Fruit fly (Drosophila melanogaster): Measurements from ENCODE around the gene Alg10.

Alg10 gene

DNA sequence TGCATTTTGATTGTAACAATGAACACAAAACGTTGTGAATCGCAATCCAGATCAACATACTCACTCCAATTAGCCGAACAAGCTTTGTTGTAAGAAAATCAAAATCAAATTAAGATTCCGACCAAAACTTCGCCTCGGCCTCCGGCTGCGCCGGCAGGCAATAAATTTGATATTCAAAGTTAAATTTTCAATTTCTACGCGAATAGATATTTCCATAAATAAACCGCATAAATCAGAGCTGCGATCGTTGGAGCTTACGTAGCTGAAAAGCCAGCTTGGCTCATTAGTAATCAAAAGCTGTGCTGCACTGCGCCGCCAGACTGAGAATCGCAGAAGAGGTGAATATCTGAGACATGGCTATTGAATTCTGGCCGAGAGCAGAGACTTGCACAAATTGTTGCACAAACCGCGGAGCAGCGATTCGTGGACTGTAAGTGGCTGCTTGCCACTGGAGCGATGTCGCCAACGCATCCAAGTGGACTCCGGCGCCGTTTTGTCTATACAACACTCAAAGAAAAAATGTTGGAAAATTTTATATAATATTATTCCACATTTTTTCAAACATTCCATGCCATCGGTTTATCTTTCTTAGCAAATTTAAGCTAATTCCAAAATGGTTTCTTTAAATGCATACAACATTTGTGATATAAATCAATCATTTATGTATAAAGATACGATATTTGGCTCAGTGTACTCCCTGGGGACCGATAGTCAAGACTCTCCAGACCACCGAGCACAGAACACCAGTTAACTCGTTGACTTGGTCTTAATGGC lies 16.1 kb upstream of the Alg10 start (continued):
- TF ChIP-seq ems (GFP tag; optimal IDR thresholded peaks at IDR 0.05) (peak; percentile 3), bbx (GFP tag; IDR thresholded peaks at IDR 0.05; ENCODE audit: partially characterized antibody) (no peak), tup (GFP tag; optimal IDR thresholded peaks at IDR 0.05) (no peak), PHDP (tag; optimal IDR thresholded peaks at IDR 0.05) (peak; percentile 38), Sry-β (GFP tag; optimal IDR thresholded peaks at IDR 0.05) (no peak), CG18764 (GFP tag; optimal IDR thresholded peaks at IDR 0.05) (peak; percentile 30), Tbp (GFP tag; optimal IDR thresholded peaks at IDR 0.05) (no peak), Bdp1 (GFP tag; optimal IDR thresholded peaks at IDR 0.05) (no peak), HHEX (GFP tag; optimal IDR thresholded peaks at IDR 0.05) (peak; percentile 35), CHES-1-like (GFP tag; optimal IDR thresholded peaks at IDR 0.05) (no peak), CG10366 (GFP tag; IDR thresholded peaks at IDR 0.05) (peak; percentile 26; the same call in 1 of the 2 replicates), CG9876 (GFP tag; optimal IDR thresholded peaks at IDR 0.05) (no peak), fd64A (GFP tag; optimal IDR thresholded peaks at IDR 0.05) (no peak), CG9727 (GFP tag; optimal IDR thresholded peaks at IDR 0.05) (no peak), grau (tag; optimal IDR thresholded peaks at IDR 0.05) (peak; percentile 49), BtbVII (GFP tag; optimal IDR thresholded peaks at IDR 0.05) (peak; percentile 35), tll (GFP tag; optimal IDR thresholded peaks at IDR 0.05) (no peak), CG13775 (GFP tag; optimal IDR thresholded peaks at IDR 0.05) (no peak), CG12071 (GFP tag; optimal IDR thresholded peaks at IDR 0.05) (peak; percentile 16), mirr (GFP tag; optimal IDR thresholded peaks at IDR 0.05) (no peak), trh (GFP tag; optimal IDR thresholded peaks at IDR 0.05) (no peak), CG3407 (GFP tag; optimal IDR thresholded peaks at IDR 0.05) (no peak), Hsf (GFP tag; optimal IDR thresholded peaks at IDR 0.05) (peak; percentile 3), MBD-R2 (GFP tag; IDR thresholded peaks at IDR 0.05) (no peak), CG8359 (GFP tag; optimal IDR thresholded peaks at IDR 0.05; ENCODE audit: borderline replicate concordance) (peak; percentile 15), CG30403 (GFP tag; optimal IDR thresholded peaks at IDR 0.05) (peak; percentile 50), Ssrp (tag; optimal IDR thresholded peaks at IDR 0.05) (peak; percentile 58), CG7786 (GFP tag; optimal IDR thresholded peaks at IDR 0.05) (no peak), CG4328 (GFP tag; optimal IDR thresholded peaks at IDR 0.05) (no peak), CG8765 (GFP tag; IDR thresholded peaks at IDR 0.05) (no peak), CG2120 (GFP tag; optimal IDR thresholded peaks at IDR 0.05) (no peak), hth (optimal IDR thresholded peaks at IDR 0.05) (no peak), Opbp (GFP tag; IDR thresholded peaks at IDR 0.05; ENCODE audit: partially characterized antibody) (no peak), CG13287 (GFP tag; IDR thresholded peaks at IDR 0.05; ENCODE audit: partially characterized antibody) (no peak), onecut (GFP tag; IDR thresholded peaks at IDR 0.05) (no peak; the same call in 1 of the 2 replicates), CG17829 (tag; optimal IDR thresholded peaks at IDR 0.05) (peak; percentile 51), CG7928 (GFP tag; optimal IDR thresholded peaks at IDR 0.05) (no peak), CG10209 (GFP tag; optimal IDR thresholded peaks at IDR 0.05) (peak; percentile 18), nerfin-2 (GFP tag; IDR thresholded peaks at IDR 0.05; ENCODE audit: partially characterized antibody) (no peak), CG10321 (GFP tag; IDR thresholded peaks at IDR 0.05) (no peak), Elba2 (GFP tag; optimal IDR thresholded peaks at IDR 0.05) (no peak), p53 (GFP tag; optimal IDR thresholded peaks at IDR 0.05) (no peak), MESR4 (GFP tag; optimal IDR thresholded peaks at IDR 0.05) (no peak), CG3163 (GFP tag; optimal IDR thresholded peaks at IDR 0.05) (no peak), Dip3 (GFP tag; optimal IDR thresholded peaks at IDR 0.05) (no peak), oc (tag; optimal IDR thresholded peaks at IDR 0.05) (peak; percentile 1), Hand (GFP tag; optimal IDR thresholded peaks at IDR 0.05) (no peak), salm (tag; optimal IDR thresholded peaks at IDR 0.05) (no peak), CG9932 (GFP tag; IDR thresholded peaks at IDR 0.05) (no peak)

Measured in whole organism, embryonic.